Worm (Caenorhabditis elegans) whole organism, late embryonic: ENCODE data around the gene spe-49.

Source experiments
- ahr-1 ChIP-seq: sonication (generic microtip); optimal IDR thresholded peaks from 2 replicates; lab custom pipeline; 2016; ENCODE audit warnings: missing genetic modification characterization, missing compliant biosample characterization
- ama-1 ChIP-seq: fragments of 150-350 bp; optimal IDR thresholded peaks from 2 replicates; lab custom pipeline; 2014
- ceh-18 ChIP-seq: sonication (generic microtip); optimal IDR thresholded peaks from 2 replicates; lab custom pipeline; 2016; ENCODE audit warnings: missing genetic modification characterization, missing compliant biosample characterization
- ceh-34 ChIP-seq: sonication (generic microtip); optimal IDR thresholded peaks from 2 replicates; lab custom pipeline; 2016; ENCODE audit warnings: mild to moderate bottlenecking, missing genetic modification characterization, missing compliant biosample characterization
- ceh-9 ChIP-seq: sonication (generic microtip); optimal IDR thresholded peaks from 2 replicates; lab custom pipeline; 2016; ENCODE audit warnings: mild to moderate bottlenecking, missing genetic modification characterization, inconsistent platforms, missing compliant biosample characterization
- fkh-10 ChIP-seq: fragments of 150-350 bp; optimal IDR thresholded peaks from 2 replicates; lab custom pipeline; 2014; ENCODE audit warnings: missing biosample characterization, missing genetic modification reagents, missing genetic modification characterization
- hlh-30 ChIP-seq: sonication (generic microtip); optimal IDR thresholded peaks from 2 replicates; lab custom pipeline; 2017; ENCODE audit warnings: antibody characterized with exemption, missing genetic modification characterization, missing compliant biosample characterization; ENCODE audit not compliant: insufficient read depth
- odd-2 ChIP-seq: sonication (generic microtip); optimal IDR thresholded peaks from 2 replicates; lab custom pipeline; 2017; ENCODE audit warnings: antibody characterized with exemption, mild to moderate bottlenecking, missing genetic modification characterization, missing compliant biosample characterization
- pqm-1 ChIP-seq: sonication (generic microtip); optimal IDR thresholded peaks from 2 replicates; lab custom pipeline; 2016; ENCODE audit warnings: missing genetic modification characterization, missing compliant biosample characterization
- sox-4 ChIP-seq: sonication (generic microtip); optimal IDR thresholded peaks from 2 replicates; lab custom pipeline; 2017; ENCODE audit warnings: mild to moderate bottlenecking, missing genetic modification characterization, inconsistent platforms, missing compliant biosample characterization
- unc-55 ChIP-seq: sonication (generic microtip); optimal IDR thresholded peaks from 2 replicates; lab custom pipeline; 2017; ENCODE audit warnings: missing biosample characterization, missing genetic modification reagents, missing genetic modification characterization

DNA sequence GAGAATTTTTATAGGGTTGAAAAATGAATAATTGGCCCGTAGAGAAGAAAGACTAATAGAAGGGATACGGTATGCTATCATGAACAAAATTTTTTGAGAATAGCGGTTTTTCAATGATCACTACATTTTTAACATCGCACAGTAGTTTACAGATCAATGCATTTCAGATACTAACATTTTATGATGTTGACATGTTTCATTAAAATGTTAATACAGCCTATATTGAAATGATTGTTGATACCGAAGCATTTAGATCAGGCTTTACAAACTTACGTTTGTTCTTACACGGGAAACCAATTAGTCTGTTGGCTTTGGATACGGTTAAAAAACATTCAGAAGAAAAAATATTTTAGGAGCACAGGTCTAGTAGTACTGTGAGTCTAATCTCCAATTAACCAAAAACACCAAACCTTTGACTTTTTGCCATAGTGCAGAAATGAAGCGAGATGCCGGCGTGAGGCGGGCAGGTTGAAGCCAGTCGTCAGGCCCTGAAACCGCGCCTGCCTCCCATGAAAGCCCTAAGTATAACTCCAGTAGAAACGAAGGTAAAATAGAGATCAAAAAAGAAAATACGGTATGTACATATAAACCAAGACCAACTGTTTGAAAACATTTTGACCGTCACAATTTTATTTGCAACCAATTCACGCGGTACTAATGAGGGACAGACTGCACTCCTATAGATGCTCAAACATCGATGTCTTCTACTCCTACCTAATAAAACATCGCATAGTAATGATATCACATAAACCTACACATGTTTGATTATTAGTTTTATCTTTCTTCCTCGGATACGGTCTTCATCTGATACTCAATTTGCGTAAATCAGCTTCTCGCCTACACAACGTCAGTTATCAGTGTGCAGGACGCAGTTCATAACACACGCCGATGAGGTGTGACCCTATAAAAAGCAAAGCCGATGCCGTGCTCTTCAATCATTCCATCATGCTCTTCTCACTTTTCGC is 2.8 kb upstream of the spe-49 start, which contains the start of gene fil-2:
- TF ChIP-seq unc-55 (GFP tag; lab: Kevin White, UChicago), result no peak
- no peak for TF ChIP-seq ceh-9 (tag; lab: Kevin White, UChicago)
- no peak for TF ChIP-seq sox-4 (tag; lab: Kevin White, UChicago)
- no peak for TF ChIP-seq fkh-10 (GFP tag; lab: Kevin White, UChicago)
- no peak for TF ChIP-seq ahr-1 (tag; lab: Kevin White, UChicago)
- no peak for TF ChIP-seq ceh-18
- no peak for TF ChIP-seq ama-1 (lab: Kevin White, UChicago)
- TF ChIP-seq hlh-30 (tag; lab: Kevin White, UChicago), result no peak
- no peak for TF ChIP-seq ceh-34 (tag; lab: Kevin White, UChicago)
- no peak for TF ChIP-seq pqm-1
- TF ChIP-seq odd-2 (tag; lab: Kevin White, UChicago), result no peak
